Fruit fly (Drosophila melanogaster) whole organism, embryonic: ENCODE measurements around the gene Cks85A.
A peak's percentile ranks its signal among the peaks of the same experiment; 100 is the strongest.

Source experiments
- CG10431 ChIP-seq: fragments of 200-800 bp; sonication (Bioruptor generic); optimal IDR thresholded peaks from 3 replicates; lab custom pipeline; 2018; ENCODE audit warnings: missing biosample characterization, mild to moderate bottlenecking, missing genetic modification characterization
- CG10462 ChIP-seq: fragments of 200-800 bp; sonication (Bioruptor generic); optimal IDR thresholded peaks from 2 replicates; lab custom pipeline; 2016; ENCODE audit warnings: missing biosample characterization, missing genetic modification characterization
- CG10959 ChIP-seq: fragments of 200-800 bp; sonication (Bioruptor generic); IDR thresholded peaks from 2 replicates; pipeline ENCODE4 v1.3.6; 2022; ENCODE audit warnings: missing biosample characterization, missing genetic modification characterization
- CG10979 ChIP-seq: fragments of 200-800 bp; sonication (Bioruptor generic); optimal IDR thresholded peaks from 2 replicates; lab custom pipeline; 2018; ENCODE audit warnings: missing biosample characterization, mild to moderate bottlenecking, missing genetic modification characterization, moderate library complexity
- CG13123 ChIP-seq: fragments of 200-800 bp; sonication (Bioruptor generic); optimal IDR thresholded peaks from 2 replicates; lab custom pipeline; 2016; ENCODE audit warnings: missing biosample characterization, missing genetic modification characterization
- CG13775 ChIP-seq: fragments of 200-800 bp; sonication (Bioruptor generic); optimal IDR thresholded peaks from 3 replicates; lab custom pipeline; 2017; ENCODE audit warnings: missing biosample characterization, mild to moderate bottlenecking, missing genetic modification characterization
- CG14710 ChIP-seq: fragments of 200-800 bp; sonication (Bioruptor generic); optimal IDR thresholded peaks from 3 replicates; lab custom pipeline; 2019; ENCODE audit warnings: missing biosample characterization, mild to moderate bottlenecking, missing genetic modification characterization, moderate library complexity
- CG15073 ChIP-seq: fragments of 200-800 bp; sonication (Bioruptor generic); optimal IDR thresholded peaks from 2 replicates; lab custom pipeline; 2016; ENCODE audit warnings: missing biosample characterization, missing genetic modification characterization
- CG15514 ChIP-seq: fragments of 200-800 bp; sonication (Bioruptor generic); optimal IDR thresholded peaks from 3 replicates; lab custom pipeline; 2017; ENCODE audit warnings: missing biosample characterization, missing genetic modification characterization, mild to moderate bottlenecking, moderate library complexity, missing genetic modification reagents
- CG17359 ChIP-seq: fragments of 200-800 bp; sonication (Bioruptor generic); optimal IDR thresholded peaks from 3 replicates; lab custom pipeline; 2018; ENCODE audit warnings: missing biosample characterization, mild to moderate bottlenecking, missing genetic modification characterization, moderate library complexity
- CG17829 ChIP-seq: fragments of 200-800 bp; optimal IDR thresholded peaks from 2 replicates; lab custom pipeline; 2019; ENCODE audit warnings: missing biosample characterization, mild to moderate bottlenecking, missing genetic modification characterization, moderate library complexity
- CG18619 ChIP-seq: fragments of 200-800 bp; sonication (Bioruptor generic); optimal IDR thresholded peaks from 3 replicates; lab custom pipeline; 2017; ENCODE audit warnings: missing biosample characterization, mild to moderate bottlenecking, missing genetic modification characterization
- CG2202 ChIP-seq: fragments of 200-800 bp; sonication (Bioruptor generic); optimal IDR thresholded peaks from 2 replicates; lab custom pipeline; 2018; ENCODE audit warnings: missing biosample characterization, mild to moderate bottlenecking, missing genetic modification characterization
- CG2875 ChIP-seq: fragments of 200-800 bp; sonication (Bioruptor generic); optimal IDR thresholded peaks from 2 replicates; lab custom pipeline; 2017; ENCODE audit warnings: missing biosample characterization, mild to moderate bottlenecking, missing genetic modification characterization, missing genetic modification reagents
- CG32767 ChIP-seq: fragments of 200-800 bp; sonication (Bioruptor generic); IDR thresholded peaks from 2 replicates; pipeline ENCODE4 v1.3.6; 2022; ENCODE audit warnings: missing biosample characterization, missing genetic modification characterization
- CG34422 ChIP-seq: fragments of 200-800 bp; sonication (Bioruptor generic); IDR thresholded peaks from 3 replicates; pipeline ENCODE4 v1.3.6; 2022; ENCODE audit warnings: missing biosample characterization, missing genetic modification characterization
- CG5245 ChIP-seq: fragments of 200-800 bp; sonication (Bioruptor generic); optimal IDR thresholded peaks from 3 replicates; lab custom pipeline; 2016; ENCODE audit warnings: missing biosample characterization, missing genetic modification characterization
- CG6175 ChIP-seq: fragments of 200-800 bp; sonication (Bioruptor generic); IDR thresholded peaks from 3 replicates; pipeline ENCODE4 v1.3.6; 2022; ENCODE audit warnings: missing biosample characterization, missing genetic modification characterization
- CG6254 ChIP-seq: fragments of 200-800 bp; sonication (Bioruptor generic); optimal IDR thresholded peaks from 3 replicates; lab custom pipeline; 2017; ENCODE audit warnings: mild to moderate bottlenecking, missing biosample characterization, missing genetic modification reagents, missing genetic modification characterization
- CG7271 ChIP-seq: fragments of 200-800 bp; sonication (Bioruptor generic); optimal IDR thresholded peaks from 2 replicates; lab custom pipeline; 2018; ENCODE audit warnings: missing biosample characterization, mild to moderate bottlenecking, missing genetic modification characterization, moderate library complexity
- CG7745 ChIP-seq: fragments of 200-800 bp; sonication (Bioruptor generic); optimal IDR thresholded peaks from 2 replicates; lab custom pipeline; 2018; ENCODE audit warnings: missing biosample characterization, mild to moderate bottlenecking, missing genetic modification characterization, moderate library complexity
- CG8944 ChIP-seq: fragments of 200-800 bp; sonication (Bioruptor generic); optimal IDR thresholded peaks from 3 replicates; lab custom pipeline; 2016; ENCODE audit warnings: missing biosample characterization, missing genetic modification characterization
- Chrac-16 ChIP-seq: fragments of 200-800 bp; sonication (Bioruptor generic); optimal IDR thresholded peaks from 3 replicates; lab custom pipeline; 2016; ENCODE audit warnings: missing biosample characterization, missing genetic modification characterization
- CrebB ChIP-seq: fragments of 200-800 bp; sonication (Bioruptor generic); optimal IDR thresholded peaks from 3 replicates; lab custom pipeline; 2018; ENCODE audit warnings: missing biosample characterization, mild to moderate bottlenecking, missing genetic modification characterization
- Dip3 ChIP-seq: fragments of 200-800 bp; sonication (Bioruptor generic); optimal IDR thresholded peaks from 3 replicates; lab custom pipeline; 2016; ENCODE audit warnings: missing biosample characterization, missing genetic modification characterization
- Gug ChIP-seq: fragments of 200-800 bp; sonication (Bioruptor generic); IDR thresholded peaks from 4 replicates; pipeline ENCODE4 v1.3.6; 2022; ENCODE audit warnings: missing biosample characterization, missing genetic modification characterization
- HmgZ ChIP-seq: fragments of 200-800 bp; sonication (Bioruptor generic); optimal IDR thresholded peaks from 2 replicates; lab custom pipeline; 2018; ENCODE audit warnings: missing biosample characterization, mild to moderate bottlenecking, missing genetic modification characterization
- Hmx ChIP-seq: fragments of 200-800 bp; sonication (Bioruptor generic); optimal IDR thresholded peaks from 2 replicates; lab custom pipeline; 2016; ENCODE audit warnings: missing biosample characterization, missing genetic modification characterization
- Lhr ChIP-seq: fragments of 200-800 bp; sonication (Bioruptor generic); optimal IDR thresholded peaks from 3 replicates; lab custom pipeline; 2017; ENCODE audit warnings: mild to moderate bottlenecking, missing biosample characterization, missing genetic modification reagents, missing genetic modification characterization
- NC2β ChIP-seq: fragments of 200-800 bp; sonication (Bioruptor generic); optimal IDR thresholded peaks from 2 replicates; lab custom pipeline; 2016; ENCODE audit warnings: missing biosample characterization, missing genetic modification characterization
- NK7.1 ChIP-seq: fragments of 200-800 bp; sonication (Bioruptor generic); optimal IDR thresholded peaks from 3 replicates; lab custom pipeline; 2016; ENCODE audit warnings: missing biosample characterization, missing genetic modification characterization
- Oli ChIP-seq: fragments of 200-800 bp; sonication (Bioruptor generic); optimal IDR thresholded peaks from 2 replicates; lab custom pipeline; 2018; ENCODE audit warnings: missing biosample characterization, mild to moderate bottlenecking, missing genetic modification characterization, moderate library complexity
- bbx ChIP-seq: fragments of 200-800 bp; sonication (Bioruptor generic); IDR thresholded peaks from 2 replicates; pipeline ENCODE4 v1.3.6; 2022; ENCODE audit warnings: missing biosample characterization, missing genetic modification characterization; ENCODE audit not compliant: partially characterized antibody
- cg ChIP-seq: fragments of 200-800 bp; sonication (Bioruptor generic); optimal IDR thresholded peaks from 3 replicates; lab custom pipeline; 2019; ENCODE audit warnings: missing biosample characterization, mild to moderate bottlenecking, missing genetic modification characterization, moderate library complexity
- dimm ChIP-seq: fragments of 200-800 bp; sonication (Bioruptor generic); IDR thresholded peaks from 2 replicates; pipeline ENCODE4 v1.3.6; 2022; ENCODE audit warnings: missing biosample characterization, missing genetic modification characterization
- h ChIP-seq: fragments of >200 bp; optimal IDR thresholded peaks from 2 replicates; lab custom pipeline; 2017
- lilli ChIP-seq: fragments of 200-800 bp; sonication (Bioruptor generic); optimal IDR thresholded peaks from 3 replicates; lab custom pipeline; 2016; ENCODE audit warnings: missing biosample characterization, missing genetic modification characterization
- maf-S ChIP-seq: fragments of 200-800 bp; sonication (Bioruptor generic); optimal IDR thresholded peaks from 2 replicates; lab custom pipeline; 2016; ENCODE audit warnings: missing biosample characterization, missing genetic modification characterization
- nom ChIP-seq: fragments of 200-800 bp; sonication (Bioruptor generic); optimal IDR thresholded peaks from 2 replicates; lab custom pipeline; 2017; ENCODE audit warnings: missing biosample characterization, missing genetic modification characterization, mild to moderate bottlenecking, moderate library complexity, missing genetic modification reagents
- odd ChIP-seq: fragments of 200-800 bp; sonication (Bioruptor generic); optimal IDR thresholded peaks from 2 replicates; lab custom pipeline; 2017; ENCODE audit warnings: missing biosample characterization, mild to moderate bottlenecking, missing genetic modification characterization
- run ChIP-seq: fragments of 200-800 bp; sonication (Bioruptor generic); optimal IDR thresholded peaks from 3 replicates; lab custom pipeline; 2018; ENCODE audit warnings: missing biosample characterization, mild to moderate bottlenecking, missing genetic modification characterization
- sd ChIP-seq: fragments of 200-800 bp; sonication (Bioruptor generic); optimal IDR thresholded peaks from 3 replicates; lab custom pipeline; 2018; ENCODE audit warnings: missing biosample characterization, mild to moderate bottlenecking, missing genetic modification characterization, moderate library complexity
- sim ChIP-seq: fragments of 200-800 bp; sonication (Bioruptor generic); IDR thresholded peaks from 2 replicates; pipeline ENCODE4 v1.3.6; 2022; ENCODE audit warnings: missing biosample characterization, missing genetic modification characterization
- sisA ChIP-seq: fragments of 200-800 bp; sonication (Bioruptor generic); IDR thresholded peaks from 2 replicates; pipeline ENCODE4 v1.3.6; 2022; ENCODE audit warnings: missing biosample characterization, missing genetic modification characterization
- sqz ChIP-seq: fragments of 200-800 bp; sonication (Bioruptor generic); optimal IDR thresholded peaks from 3 replicates; lab custom pipeline; 2018; ENCODE audit warnings: missing biosample characterization, mild to moderate bottlenecking, missing genetic modification characterization
- unc-4 ChIP-seq: fragments of 200-800 bp; sonication (Bioruptor generic); IDR thresholded peaks from 2 replicates; pipeline ENCODE4 v1.3.6; 2022; ENCODE audit warnings: missing biosample characterization, missing genetic modification characterization; ENCODE audit not compliant: partially characterized antibody
- unpg ChIP-seq: fragments of 200-800 bp; sonication (Bioruptor generic); optimal IDR thresholded peaks from 3 replicates; lab custom pipeline; 2018; ENCODE audit warnings: missing biosample characterization, mild to moderate bottlenecking, missing genetic modification characterization, moderate library complexity
- vnd ChIP-seq: fragments of 200-800 bp; sonication (Bioruptor generic); IDR thresholded peaks from 3 replicates; pipeline ENCODE4 v1.3.6; 2022; ENCODE audit warnings: missing biosample characterization, missing genetic modification characterization; ENCODE audit not compliant: partially characterized antibody
- wdn ChIP-seq: fragments of 200-800 bp; sonication (Bioruptor generic); IDR thresholded peaks from 2 replicates; pipeline ENCODE4 v1.3.6; 2022; ENCODE audit warnings: missing biosample characterization, missing genetic modification characterization
- wek ChIP-seq: fragments of 200-800 bp; sonication (Bioruptor generic); optimal IDR thresholded peaks from 3 replicates; lab custom pipeline; 2018; ENCODE audit warnings: missing biosample characterization, mild to moderate bottlenecking, missing genetic modification characterization, moderate library complexity

The Cks85A gene

DNA sequence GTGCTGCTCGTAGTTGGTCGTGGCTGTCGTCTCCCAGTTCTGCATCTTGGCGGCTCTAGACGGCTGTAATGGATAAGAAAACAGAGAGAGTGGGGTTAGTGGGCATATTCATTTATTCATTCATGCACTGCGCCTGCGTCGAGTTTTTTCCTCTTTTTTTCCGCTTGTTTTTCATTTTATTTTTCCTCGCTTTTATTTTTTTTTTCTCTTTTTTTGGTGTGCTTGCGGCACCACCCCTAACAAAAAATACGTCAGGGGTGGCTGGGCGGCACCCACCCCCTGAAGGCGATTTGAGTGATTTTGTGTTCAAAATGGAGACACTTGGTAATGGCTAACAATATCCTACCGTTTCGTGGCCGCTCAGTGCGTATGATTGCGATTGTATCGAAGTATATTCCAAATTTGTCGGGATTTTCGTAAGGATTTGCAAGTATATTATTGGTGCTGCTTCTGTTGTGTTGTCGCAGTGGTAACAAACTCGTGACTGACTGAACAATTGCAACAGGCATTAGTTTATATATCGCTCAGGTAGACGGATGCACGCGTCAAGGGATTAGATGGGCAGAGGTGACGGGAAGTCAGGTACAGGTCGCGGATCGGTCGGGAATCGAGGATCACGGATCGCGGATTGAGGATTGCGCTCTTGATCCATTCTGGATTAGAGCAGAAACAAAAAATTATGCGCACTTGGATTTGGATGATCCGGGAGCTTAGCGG is 24.0 kb downstream of the Cks85A start (continued):
- TF ChIP-seq NK7.1 (GFP tag; lab: Kevin White, UChicago), result no peak
- TF ChIP-seq CG6254 (GFP tag; lab: Kevin White, UChicago), result no peak
- TF ChIP-seq CG7745 (tag; lab: Kevin White, UChicago), result no peak
- no peak for TF ChIP-seq maf-S (GFP tag; lab: Kevin White, UChicago)
- TF ChIP-seq nom (GFP tag; lab: Kevin White, UChicago), result peak; percentile 96
- TF ChIP-seq Dip3 (GFP tag; lab: Kevin White, UChicago), result no peak
- no peak for TF ChIP-seq sim (GFP tag; lab: Robert Waterston, UW)
- TF ChIP-seq Gug (GFP tag; lab: Robert Waterston, UW), result no peak
- TF ChIP-seq Oli (tag; lab: Kevin White, UChicago), result no peak
- TF ChIP-seq CG17359 (tag; lab: Kevin White, UChicago), result peak; percentile 84
- peak; percentile 93 for TF ChIP-seq sqz (GFP tag; lab: Kevin White, UChicago)
- TF ChIP-seq unc-4 (GFP tag; lab: Robert Waterston, UW), result no peak
- no peak for TF ChIP-seq CG6175 (GFP tag; lab: Robert Waterston, UW)
- TF ChIP-seq CG32767, result no peak
- no peak for TF ChIP-seq CG8944 (GFP tag; lab: Kevin White, UChicago)
- no peak for TF ChIP-seq Chrac-16 (GFP tag; lab: Kevin White, UChicago)
- no peak for TF ChIP-seq Hmx (GFP tag; lab: Kevin White, UChicago)
- no peak for TF ChIP-seq run (tag; lab: Kevin White, UChicago)
- TF ChIP-seq CG10959 (GFP tag; lab: Robert Waterston, UW), result no peak
- peak; percentile 70 for TF ChIP-seq CG15514 (GFP tag; lab: Kevin White, UChicago)
- TF ChIP-seq odd (GFP tag; lab: Kevin White, UChicago), result peak; percentile 55
- TF ChIP-seq wek (GFP tag; lab: Kevin White, UChicago), result no peak
- TF ChIP-seq HmgZ (tag; lab: Kevin White, UChicago), result no peak
- TF ChIP-seq CG5245 (GFP tag; lab: Kevin White, UChicago), result no peak
- TF ChIP-seq NC2β (GFP tag; lab: Kevin White, UChicago), result no peak
- TF ChIP-seq unpg (GFP tag; lab: Kevin White, UChicago), result no peak
- no peak for TF ChIP-seq CG10462 (GFP tag; lab: Kevin White, UChicago)
- peak; percentile 74 for TF ChIP-seq CrebB (tag; lab: Kevin White, UChicago)
- no peak for TF ChIP-seq CG2202 (tag; lab: Kevin White, UChicago)
- TF ChIP-seq h (lab: Kevin White, UChicago), result no peak
- no peak for TF ChIP-seq CG34422 (GFP tag; lab: Robert Waterston, UW)
- TF ChIP-seq CG13775, result peak; percentile 17
- no peak for TF ChIP-seq bbx
- TF ChIP-seq sisA, result no peak
- no peak for TF ChIP-seq cg (GFP tag; lab: Kevin White, UChicago)
- TF ChIP-seq CG7271, result no peak
- TF ChIP-seq CG14710, result no peak
- TF ChIP-seq Lhr (GFP tag; lab: Kevin White, UChicago), result no peak
- peak; percentile 47; the same call in 1 of the 2 replicates for TF ChIP-seq wdn (GFP tag; lab: Robert Waterston, UW)
- TF ChIP-seq CG10431 (GFP tag; lab: Kevin White, UChicago), result no peak
- no peak for TF ChIP-seq dimm
- TF ChIP-seq CG18619 (GFP tag; lab: Kevin White, UChicago), result peak; percentile 29
- TF ChIP-seq CG13123, result no peak
- no peak for TF ChIP-seq CG17829 (tag; lab: Kevin White, UChicago)
- TF ChIP-seq vnd (GFP tag; lab: Robert Waterston, UW), result no peak
- TF ChIP-seq CG15073 (GFP tag; lab: Kevin White, UChicago), result no peak
- TF ChIP-seq CG10979 (tag; lab: Kevin White, UChicago), result no peak
- no peak for TF ChIP-seq lilli (GFP tag; lab: Kevin White, UChicago)
- TF ChIP-seq sd, result no peak
- no peak for TF ChIP-seq CG2875
